Worm (Caenorhabditis elegans) whole organism, L2 larva: ENCODE data around the gene C56G2.22.

Source experiments
- C34F6.9 ChIP-seq: fragments of 150-350 bp; optimal IDR thresholded peaks from 2 replicates; lab custom pipeline; 2014; ENCODE audit warnings: missing biosample characterization, missing genetic modification characterization
- F13H6.1 ChIP-seq: sonication (generic microtip); optimal IDR thresholded peaks from 2 replicates; lab custom pipeline; 2016; ENCODE audit warnings: missing genetic modification characterization, missing compliant biosample characterization
- R02D3.7 ChIP-seq: fragments of 150-350 bp; optimal IDR thresholded peaks from 2 replicates; lab custom pipeline; 2014; ENCODE audit warnings: missing biosample characterization, missing genetic modification characterization
- Y55F3AM.14 ChIP-seq: fragments of 200-800 bp; sonication (Bioruptor generic); optimal IDR thresholded peaks from 2 replicates; lab custom pipeline; 2018; ENCODE audit warnings: mild to moderate bottlenecking, missing genetic modification characterization, missing compliant biosample characterization
- ZK546.5 ChIP-seq: sonication (generic microtip); optimal IDR thresholded peaks from 2 replicates; lab custom pipeline; 2017; ENCODE audit warnings: missing biosample characterization, missing genetic modification characterization
- alr-1 ChIP-seq: fragments of 150-350 bp; optimal IDR thresholded peaks from 2 replicates; lab custom pipeline; 2014; ENCODE audit warnings: missing biosample characterization, missing genetic modification characterization
- aly-2 ChIP-seq: fragments of 150-350 bp; optimal IDR thresholded peaks from 2 replicates; lab custom pipeline; 2014; ENCODE audit warnings: missing biosample characterization, missing genetic modification characterization
- ama-1 ChIP-seq: fragments of 150-350 bp; optimal IDR thresholded peaks from 2 replicates; lab custom pipeline; 2018; ENCODE audit warnings: inconsistent platforms
- blmp-1 ChIP-seq: sonication (generic microtip); optimal IDR thresholded peaks from 2 replicates; lab custom pipeline; 2017; ENCODE audit warnings: missing genetic modification characterization, mild to moderate bottlenecking, missing compliant biosample characterization, antibody characterized with exemption, moderate library complexity; ENCODE audit not compliant: insufficient read depth
- ceh-16 ChIP-seq: fragments of 150-350 bp; optimal IDR thresholded peaks from 2 replicates; lab custom pipeline; 2014; ENCODE audit warnings: missing biosample characterization, missing genetic modification characterization
- ceh-82 ChIP-seq: fragments of 150-350 bp; optimal IDR thresholded peaks from 2 replicates; lab custom pipeline; 2014; ENCODE audit warnings: missing biosample characterization, missing genetic modification characterization
- crh-2 ChIP-seq: sonication (generic microtip); optimal IDR thresholded peaks from 2 replicates; lab custom pipeline; 2017; ENCODE audit warnings: missing biosample characterization, missing genetic modification characterization
- egl-27 ChIP-seq: sonication (generic microtip); optimal IDR thresholded peaks from 3 replicates; lab custom pipeline; 2017; ENCODE audit warnings: missing biosample characterization, missing genetic modification reagents, missing genetic modification characterization
- elt-1 ChIP-seq: fragments of 150-350 bp; optimal IDR thresholded peaks from 2 replicates; lab custom pipeline; 2014; ENCODE audit warnings: missing biosample characterization, missing genetic modification characterization
- elt-3 ChIP-seq: sonication (generic microtip); optimal IDR thresholded peaks from 2 replicates; lab custom pipeline; 2017; ENCODE audit warnings: missing biosample characterization, missing genetic modification characterization
- fos-1 ChIP-seq: fragments of 150-350 bp; optimal IDR thresholded peaks from 2 replicates; lab custom pipeline; 2014; ENCODE audit warnings: missing biosample characterization, missing genetic modification characterization
- gmeb-1 ChIP-seq: fragments of 150-350 bp; optimal IDR thresholded peaks from 2 replicates; lab custom pipeline; 2014; ENCODE audit warnings: missing biosample characterization, missing genetic modification characterization
- lin-11 ChIP-seq: fragments of 150-350 bp; sonication (generic microtip); optimal IDR thresholded peaks from 2 replicates; lab custom pipeline; 2014; ENCODE audit warnings: missing biosample characterization, missing genetic modification characterization, inconsistent platforms, mixed read lengths
- lin-13 ChIP-seq: fragments of 150-350 bp; optimal IDR thresholded peaks from 2 replicates; lab custom pipeline; 2014; ENCODE audit warnings: missing biosample characterization, missing genetic modification reagents, missing genetic modification characterization
- lin-39 ChIP-seq: fragments of 150-350 bp; optimal IDR thresholded peaks from 2 replicates; lab custom pipeline; 2014; ENCODE audit warnings: missing biosample characterization, missing genetic modification reagents, missing genetic modification characterization
- mab-5 ChIP-seq: fragments of 150-350 bp; optimal IDR thresholded peaks from 2 replicates; lab custom pipeline; 2014; ENCODE audit warnings: missing biosample characterization, missing genetic modification characterization
- mdl-1 ChIP-seq, 2 experiments: fragments of 150-350 bp in 1 of 2; sonication (generic microtip) in 1 of 2; optimal IDR thresholded peaks; 2 replicates each; lab custom pipeline; 2017; ENCODE audit warnings: missing biosample characterization in 2 of 2, missing genetic modification characterization in 2 of 2
- nhr-10 ChIP-seq: sonication (generic microtip); optimal IDR thresholded peaks from 2 replicates; lab custom pipeline; 2017; ENCODE audit warnings: missing biosample characterization, missing genetic modification characterization
- nhr-11 ChIP-seq: fragments of 150-350 bp; optimal IDR thresholded peaks from 2 replicates; lab custom pipeline; 2014; ENCODE audit warnings: missing biosample characterization, missing genetic modification characterization
- nhr-12 ChIP-seq: fragments of 150-350 bp; optimal IDR thresholded peaks from 2 replicates; lab custom pipeline; 2014; ENCODE audit warnings: missing biosample characterization, missing genetic modification characterization
- nhr-129 ChIP-seq: fragments of 150-350 bp; optimal IDR thresholded peaks from 2 replicates; lab custom pipeline; 2014; ENCODE audit warnings: missing biosample characterization, missing genetic modification characterization
- nhr-21 ChIP-seq: fragments of 150-350 bp; optimal IDR thresholded peaks from 2 replicates; lab custom pipeline; 2014; ENCODE audit warnings: missing biosample characterization, missing genetic modification characterization
- nhr-237 ChIP-seq: fragments of 150-350 bp; optimal IDR thresholded peaks from 2 replicates; lab custom pipeline; 2014; ENCODE audit warnings: missing biosample characterization, missing genetic modification characterization
- nhr-25 ChIP-seq: fragments of 150-350 bp; sonication (generic microtip); optimal IDR thresholded peaks from 3 replicates; lab custom pipeline; 2014; ENCODE audit warnings: missing biosample characterization, missing genetic modification characterization
- nhr-6 ChIP-seq: fragments of 150-350 bp; optimal IDR thresholded peaks from 2 replicates; lab custom pipeline; 2014; ENCODE audit warnings: missing biosample characterization, missing genetic modification characterization
- nhr-77 ChIP-seq: fragments of 150-350 bp; optimal IDR thresholded peaks from 2 replicates; lab custom pipeline; 2014; ENCODE audit warnings: missing biosample characterization, missing genetic modification characterization
- peb-1 ChIP-seq: fragments of 150-350 bp; optimal IDR thresholded peaks from 2 replicates; lab custom pipeline; 2014; ENCODE audit warnings: missing biosample characterization, missing genetic modification characterization
- sem-4 ChIP-seq: fragments of 150-350 bp; optimal IDR thresholded peaks from 2 replicates; lab custom pipeline; 2014; ENCODE audit warnings: missing biosample characterization, missing genetic modification reagents, missing genetic modification characterization
- skn-1 ChIP-seq: sonication (generic microtip); optimal IDR thresholded peaks from 2 replicates; lab custom pipeline; 2017; ENCODE audit warnings: missing biosample characterization, missing genetic modification characterization
- sma-3 ChIP-seq: sonication (generic microtip); optimal IDR thresholded peaks from 2 replicates; lab custom pipeline; 2016; ENCODE audit warnings: missing genetic modification reagents, missing genetic modification characterization, missing compliant biosample characterization
- sma-9 ChIP-seq, 2 experiments: fragments of 150-350 bp in 1 of 2; sonication (generic microtip) in 1 of 2; optimal IDR thresholded peaks; 2 replicates each; lab custom pipeline; 2014 to 2016; ENCODE audit warnings: missing genetic modification characterization in 2 of 2, mild to moderate bottlenecking in 1 of 2, missing biosample characterization in 1 of 2, missing compliant biosample characterization in 1 of 2, missing genetic modification reagents in 1 of 2, moderate library complexity in 1 of 2
- snpc-4 ChIP-seq: fragments of 150-350 bp; optimal IDR thresholded peaks from 2 replicates; lab custom pipeline; 2014; ENCODE audit warnings: missing biosample characterization, missing genetic modification characterization
- unc-39 ChIP-seq: fragments of 150-350 bp; optimal IDR thresholded peaks from 2 replicates; lab custom pipeline; 2014; ENCODE audit warnings: missing biosample characterization, missing genetic modification characterization
- unc-55 ChIP-seq: fragments of 150-350 bp; sonication (generic microtip); optimal IDR thresholded peaks from 3 replicates; lab custom pipeline; 2014; ENCODE audit warnings: missing biosample characterization, missing genetic modification reagents, missing genetic modification characterization
- zag-1 ChIP-seq: fragments of 150-350 bp; optimal IDR thresholded peaks from 2 replicates; lab custom pipeline; 2014; ENCODE audit warnings: missing biosample characterization, missing genetic modification characterization
- ztf-1 ChIP-seq: fragments of 200-800 bp; sonication (Bioruptor generic); conservative IDR thresholded peaks from 2 replicates; pipeline ENCODE4 v1.3.6; 2022; ENCODE audit warnings: missing genetic modification characterization, missing compliant biosample characterization
- ztf-11 ChIP-seq: sonication (generic microtip); optimal IDR thresholded peaks from 2 replicates; lab custom pipeline; 2017; ENCODE audit warnings: missing biosample characterization, missing genetic modification characterization
- ztf-4 ChIP-seq: fragments of 150-350 bp; optimal IDR thresholded peaks from 2 replicates; lab custom pipeline; 2014; ENCODE audit warnings: missing biosample characterization, missing genetic modification characterization

Gene C56G2.22

DNA sequence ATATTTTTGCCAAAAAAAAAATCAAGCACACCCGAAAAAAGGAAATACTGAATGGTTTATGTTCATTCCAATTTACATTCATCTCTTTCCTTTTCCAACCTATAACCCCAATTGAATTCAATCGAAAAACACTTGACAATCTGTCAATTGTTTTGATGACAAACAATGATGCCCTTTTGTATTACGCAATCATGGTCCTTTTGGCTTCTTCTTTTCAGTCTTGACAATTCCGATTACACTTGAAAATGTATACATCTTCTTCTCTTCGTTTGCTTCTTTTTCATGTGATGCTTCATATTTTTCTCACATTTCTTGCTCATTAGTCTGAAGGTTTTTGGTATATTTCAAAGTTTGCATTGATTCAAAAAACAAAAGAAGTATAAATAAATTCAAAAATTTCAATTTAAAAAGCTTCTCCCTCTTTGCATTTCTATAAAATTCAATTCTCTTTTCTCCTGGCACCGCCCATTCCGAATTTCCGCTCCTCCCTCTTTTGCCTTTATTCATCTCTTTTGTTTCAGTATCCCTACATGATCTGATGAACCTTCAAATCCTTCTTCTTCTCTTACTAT lies 15.0 kb upstream of the C56G2.22 start, which contains the start of gene C56G2.4:
TSS of gene C56G2.4 (plus strand) at position 522 of the 572 bp plus-strand sequence.
- TF ChIP-seq mdl-1 (tag; optimal IDR thresholded peaks at IDR 0.05; lab: Kevin White, UChicago): no peak
- no peak for TF ChIP-seq C34F6.9 (tag; lab: Kevin White, UChicago)
- TF ChIP-seq unc-55: no peak
- no peak for TF ChIP-seq fos-1
- TF ChIP-seq zag-1 (tag; lab: Kevin White, UChicago): no peak

DNA sequence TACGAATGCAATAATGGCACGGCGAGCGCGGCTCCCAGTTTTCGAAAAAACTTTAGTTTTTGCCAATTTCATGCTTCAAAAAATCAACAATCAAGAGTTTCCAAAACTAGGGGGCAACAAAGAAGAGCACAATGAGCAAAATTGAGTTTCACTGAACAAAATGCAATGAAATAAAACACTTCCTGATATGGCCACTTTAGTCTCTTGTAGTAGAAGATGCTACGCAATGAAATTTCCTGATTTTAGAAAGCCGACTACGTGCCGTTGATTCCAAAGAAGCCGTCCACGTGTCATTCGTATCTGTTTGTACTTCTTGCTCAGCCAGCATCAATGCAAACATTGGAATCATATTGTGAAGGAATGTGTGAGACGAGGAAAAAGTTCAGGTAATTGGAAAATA lies 11.9 kb upstream of the C56G2.22 start:
- TF ChIP-seq sma-9 (GFP tag; optimal IDR thresholded peaks at IDR 0.05; lab: Kevin White, UChicago) (no peak), sma-9 (tag; optimal IDR thresholded peaks at IDR 0.05; lab: Kevin White, UChicago) (no peak), alr-1 (tag; lab: Kevin White, UChicago) (no peak), nhr-6 (tag; lab: Kevin White, UChicago) (no peak), unc-39 (tag; lab: Kevin White, UChicago) (no peak), mab-5 (no peak), ceh-82 (tag; lab: Kevin White, UChicago) (no peak), zag-1 (tag; lab: Kevin White, UChicago) (no peak), nhr-12 (tag; lab: Kevin White, UChicago) (no peak), crh-2 (tag; lab: Kevin White, UChicago) (no peak)

DNA sequence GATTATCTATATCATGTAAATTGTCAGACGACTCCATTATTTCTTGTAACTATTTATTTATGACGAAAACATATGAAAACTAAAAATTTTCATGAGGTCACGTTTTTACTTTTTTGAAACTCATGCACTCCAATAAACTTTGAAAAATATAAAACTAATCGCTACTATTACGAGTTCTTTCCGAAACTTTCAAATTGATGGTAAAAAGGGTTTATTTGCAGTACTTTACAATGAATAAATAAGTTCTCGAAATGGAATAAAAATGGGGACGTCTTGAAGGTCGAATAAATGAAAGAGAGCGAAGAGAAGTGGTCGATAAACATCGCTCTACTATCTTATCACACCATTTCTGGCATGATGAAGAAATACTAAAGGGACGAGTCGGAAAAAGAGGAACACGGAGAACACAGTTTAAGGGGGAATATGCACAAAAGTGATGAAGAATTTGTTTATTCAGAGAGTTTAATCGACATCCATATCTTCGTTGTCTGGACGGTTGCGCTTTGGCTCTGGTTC lies 6.3 kb upstream of the C56G2.22 start, which contains the start of gene let-767:
TSS of gene let-767 (minus strand) at position 51 of the 516 bp plus-strand sequence.
- TF ChIP-seq nhr-25 (tag; lab: Kevin White, UChicago): no peak
- no peak for TF ChIP-seq lin-11 (tag; lab: Kevin White, UChicago)
- TF ChIP-seq nhr-10 (tag; lab: Kevin White, UChicago): no peak
- TF ChIP-seq crh-2 (tag; lab: Kevin White, UChicago): peak; percentile 27
- peak; percentile 6 for TF ChIP-seq sma-9 (GFP tag; optimal IDR thresholded peaks at IDR 0.05; lab: Kevin White, UChicago)
- no peak for TF ChIP-seq sma-9 (tag; optimal IDR thresholded peaks at IDR 0.05; lab: Kevin White, UChicago)
- TF ChIP-seq sma-3 (GFP tag; lab: Kevin White, UChicago): no peak
- no peak for TF ChIP-seq egl-27
- TF ChIP-seq elt-1 (tag; lab: Kevin White, UChicago): no peak
- no peak for TF ChIP-seq ceh-82 (tag; lab: Kevin White, UChicago)
- TF ChIP-seq ztf-1 (GFP tag; lab: Robert Waterston, UW): no peak
- no peak for TF ChIP-seq nhr-237 (tag; lab: Kevin White, UChicago)
- TF ChIP-seq lin-13 (GFP tag; lab: Kevin White, UChicago): no peak
- TF ChIP-seq sem-4 (tag; lab: Kevin White, UChicago): no peak
- TF ChIP-seq F13H6.1: no peak
- no peak for TF ChIP-seq peb-1 (tag; lab: Kevin White, UChicago)
- TF ChIP-seq mdl-1 (tag; optimal IDR thresholded peaks at IDR 0.05; lab: Kevin White, UChicago): no peak
- no peak for TF ChIP-seq alr-1 (tag; lab: Kevin White, UChicago)
- TF ChIP-seq snpc-4 (tag; lab: Kevin White, UChicago): no peak
- no peak for TF ChIP-seq elt-3
- TF ChIP-seq nhr-129: no peak
- no peak for TF ChIP-seq aly-2
- TF ChIP-seq nhr-11 (tag; lab: Kevin White, UChicago): no peak
- no peak for TF ChIP-seq nhr-12 (tag; lab: Kevin White, UChicago)
- TF ChIP-seq ceh-16 (tag; lab: Kevin White, UChicago): no peak
- peak; percentile 35 for TF ChIP-seq fos-1
- no peak for TF ChIP-seq ztf-4 (tag; lab: Kevin White, UChicago)
- peak; percentile 25 for TF ChIP-seq gmeb-1 (tag; lab: Kevin White, UChicago)

DNA sequence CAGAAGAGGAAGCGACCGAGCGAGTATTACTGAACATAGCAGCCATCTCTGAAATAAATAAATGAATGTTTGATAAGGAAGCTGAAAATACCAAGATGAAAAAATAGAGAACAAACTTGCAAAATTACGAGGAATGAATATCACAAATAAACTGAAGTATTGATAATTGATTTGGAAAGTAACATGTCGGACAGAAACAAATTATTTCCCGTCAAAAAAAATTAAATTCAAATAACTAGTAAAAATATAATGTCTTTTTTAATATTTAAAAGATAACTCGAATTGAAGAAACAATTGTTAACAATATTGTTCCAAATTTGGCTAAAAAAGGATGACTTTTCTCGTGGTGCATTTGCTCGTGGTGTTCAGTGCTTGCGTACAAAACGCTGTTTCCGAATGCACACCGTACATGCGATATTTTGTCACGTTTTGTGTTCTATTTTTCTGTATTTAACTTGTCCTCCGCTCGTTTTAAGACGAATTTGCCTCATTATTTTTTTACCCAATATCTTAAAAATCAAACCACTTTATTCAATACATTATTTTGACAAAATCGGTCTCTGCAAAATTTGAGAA lies 4.3 kb upstream of the C56G2.22 start, which contains the start of gene rpn-13:
TSS of gene rpn-13 (minus strand) at position 51 of the 576 bp plus-strand sequence.
- TF ChIP-seq ZK546.5 (tag; lab: Kevin White, UChicago) (no peak), nhr-6 (tag; lab: Kevin White, UChicago) (no peak), skn-1 (tag; lab: Kevin White, UChicago) (peak; percentile 76), crh-2 (tag; lab: Kevin White, UChicago) (peak; percentile 58), fos-1 (peak; percentile 36), Y55F3AM.14 (GFP tag; lab: Kevin White, UChicago) (no peak), ztf-11 (tag; lab: Kevin White, UChicago) (no peak), nhr-77 (tag; lab: Kevin White, UChicago) (no peak), gmeb-1 (tag; lab: Kevin White, UChicago) (peak; percentile 48), alr-1 (tag; lab: Kevin White, UChicago) (no peak), R02D3.7 (tag; lab: Kevin White, UChicago) (no peak), unc-55 (peak; percentile 83), F13H6.1 (no peak), elt-1 (tag; lab: Kevin White, UChicago) (no peak), ceh-82 (tag; lab: Kevin White, UChicago) (no peak), nhr-21 (tag; lab: Kevin White, UChicago) (no peak), nhr-237 (tag; lab: Kevin White, UChicago) (no peak), unc-39 (tag; lab: Kevin White, UChicago) (no peak), aly-2 (no peak), lin-39 (no peak), nhr-25 (tag; lab: Kevin White, UChicago) (peak; percentile 38), blmp-1 (tag; lab: Kevin White, UChicago) (no peak), nhr-129 (peak; percentile 79), elt-3 (no peak), mdl-1 (tag; optimal IDR thresholded peaks at IDR 0.05; lab: Kevin White, UChicago) (peak in 1 of 2 experiments; percentile 8), ceh-16 (tag; lab: Kevin White, UChicago) (no peak), ama-1 (lab: Kevin White, UChicago) (no peak)
